Worm (Caenorhabditis elegans) whole organism, L1 larva: ENCODE data around the gene C25A8.5.

Source experiments
- F16B12.6 ChIP-seq: fragments of 150-350 bp; optimal IDR thresholded peaks from 2 replicates; lab custom pipeline; 2014; ENCODE audit warnings: missing biosample characterization, missing genetic modification characterization
- aly-2 ChIP-seq: fragments of 150-350 bp; optimal IDR thresholded peaks from 2 replicates; lab custom pipeline; 2014; ENCODE audit warnings: missing biosample characterization, missing genetic modification characterization
- elt-2 ChIP-seq: sonication (generic microtip); optimal IDR thresholded peaks from 2 replicates; lab custom pipeline; 2016; ENCODE audit warnings: missing genetic modification characterization, mild to moderate bottlenecking, inconsistent platforms, missing compliant biosample characterization, missing genetic modification reagents
- mep-1 ChIP-seq: fragments of 150-350 bp; optimal IDR thresholded peaks from 2 replicates; lab custom pipeline; 2014; ENCODE audit warnings: missing biosample characterization, missing genetic modification characterization
- pqm-1 ChIP-seq: sonication (generic microtip); optimal IDR thresholded peaks from 3 replicates; lab custom pipeline; 2017; ENCODE audit warnings: missing biosample characterization, missing genetic modification characterization
- tbx-2 ChIP-seq: sonication (generic microtip); optimal IDR thresholded peaks from 2 replicates; lab custom pipeline; 2016; ENCODE audit warnings: missing genetic modification characterization, missing compliant biosample characterization
- tlp-1 ChIP-seq: fragments of 150-350 bp; optimal IDR thresholded peaks from 2 replicates; lab custom pipeline; 2014; ENCODE audit warnings: missing biosample characterization, missing genetic modification characterization
- ztf-4 ChIP-seq: fragments of 150-350 bp; optimal IDR thresholded peaks from 2 replicates; lab custom pipeline; 2014; ENCODE audit warnings: missing biosample characterization, missing genetic modification characterization

DNA sequence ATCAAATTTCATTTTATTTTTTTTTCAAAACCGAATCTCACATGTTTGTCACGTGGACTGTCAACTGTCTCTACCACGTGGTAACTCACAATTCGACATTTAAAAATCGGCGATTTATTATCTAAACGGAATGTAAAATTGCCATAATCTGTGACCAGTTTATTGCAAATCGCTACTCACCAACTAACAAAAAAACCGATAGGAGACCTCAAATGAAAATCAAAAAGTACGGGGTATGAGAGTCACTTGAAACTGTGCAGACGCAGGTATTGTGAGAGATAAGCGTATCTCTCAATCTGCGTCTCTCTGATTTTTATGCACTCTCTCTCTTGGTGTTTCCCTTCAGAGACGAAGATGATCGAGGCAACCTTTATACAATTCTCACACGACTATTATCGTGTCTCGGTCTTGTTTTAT, 48.5 kb downstream of the C25A8.5 start:
- TF ChIP-seq tlp-1 (tag; lab: Kevin White, UChicago) (no peak), ztf-4 (tag; lab: Kevin White, UChicago) (no peak), F16B12.6 (no peak), elt-2 (tag; lab: Kevin White, UChicago) (peak; percentile 93), tbx-2 (tag; lab: Kevin White, UChicago) (peak; percentile 70), aly-2 (tag; lab: Kevin White, UChicago) (no peak), mep-1 (peak; percentile 65), pqm-1 (tag; lab: Kevin White, UChicago) (no peak)
